Worm (Caenorhabditis elegans) whole organism, L1 larva: Measurements from ENCODE around the gene K08D12.3.

Experiments
- C04F5.9 ChIP-seq: sonication (generic microtip); optimal IDR thresholded peaks from 2 replicates; lab custom pipeline; 2016; ENCODE audit warnings: missing genetic modification characterization, missing compliant biosample characterization
- C16A3.4 ChIP-seq: fragments of 150-350 bp; optimal IDR thresholded peaks from 2 replicates; lab custom pipeline; 2014; ENCODE audit warnings: missing biosample characterization, missing genetic modification characterization
- F16B12.6 ChIP-seq: fragments of 150-350 bp; optimal IDR thresholded peaks from 2 replicates; lab custom pipeline; 2014; ENCODE audit warnings: missing biosample characterization, missing genetic modification characterization
- alr-1 ChIP-seq: fragments of 200-800 bp; sonication (Bioruptor generic); optimal IDR thresholded peaks from 2 replicates; lab custom pipeline; 2018; ENCODE audit warnings: borderline replicate concordance, mild to moderate bottlenecking, missing genetic modification characterization, missing compliant biosample characterization
- ama-1 ChIP-seq: fragments of 150-350 bp; optimal IDR thresholded peaks from 2 replicates; lab custom pipeline; 2014
- blmp-1 ChIP-seq: fragments of 150-350 bp; optimal IDR thresholded peaks from 2 replicates; lab custom pipeline; 2014; ENCODE audit warnings: missing biosample characterization, missing genetic modification characterization
- ceh-63 ChIP-seq: fragments of 200-800 bp; sonication (Bioruptor generic); optimal IDR thresholded peaks from 2 replicates; lab custom pipeline; 2018; ENCODE audit warnings: mild to moderate bottlenecking, missing genetic modification characterization, missing compliant biosample characterization
- ceh-82 ChIP-seq, 3 experiments: fragments of 150-350 bp in 1 of 3; sonication (generic microtip) in 2 of 3; optimal IDR thresholded peaks; 2 replicates each; lab custom pipeline; 2014 to 2017; ENCODE audit warnings: missing biosample characterization in 3 of 3, missing genetic modification characterization in 3 of 3
- ceh-88 ChIP-seq: fragments of 200-800 bp; sonication (Bioruptor generic); IDR thresholded peaks from 2 replicates; pipeline ENCODE4 v1.3.6; 2022; ENCODE audit warnings: missing genetic modification characterization, missing compliant biosample characterization
- ceh-90 ChIP-seq: sonication (generic microtip); optimal IDR thresholded peaks from 2 replicates; lab custom pipeline; 2016; ENCODE audit warnings: missing genetic modification characterization, missing compliant biosample characterization
- ces-1 ChIP-seq: fragments of 150-350 bp; optimal IDR thresholded peaks from 2 replicates; lab custom pipeline; 2014; ENCODE audit warnings: missing biosample characterization, missing genetic modification reagents, missing genetic modification characterization
- dpl-1 ChIP-seq, 3 experiments: fragments of 150-350 bp in 2 of 3; sonication (generic microtip) in 1 of 3; optimal IDR thresholded peaks; 2 replicates each; lab custom pipeline; 2014 to 2017; ENCODE audit warnings: missing biosample characterization in 3 of 3, missing genetic modification characterization in 3 of 3, missing genetic modification reagents in 3 of 3
- efl-1 ChIP-seq, 4 experiments: fragments of 150-350 bp; optimal IDR thresholded peaks in 3 of 4; peaks in 1 of 4; 1 replicate in 1 of 4; 2 replicates in 3 of 4; lab custom pipeline; 2014; ENCODE audit warnings: missing biosample characterization in 2 of 4, missing genetic modification characterization in 2 of 4, missing genetic modification reagents in 2 of 4
- efl-3 ChIP-seq: fragments of 200-800 bp; sonication (Bioruptor generic); optimal IDR thresholded peaks from 2 replicates; lab custom pipeline; 2018; ENCODE audit warnings: mild to moderate bottlenecking, missing genetic modification characterization, missing compliant biosample characterization
- egl-27 ChIP-seq, 2 experiments: fragments of 150-350 bp in 1 of 2; sonication (generic microtip); optimal IDR thresholded peaks; 3 replicates each; lab custom pipeline; 2017 to 2018; ENCODE audit warnings: missing biosample characterization in 2 of 2, missing genetic modification characterization in 2 of 2, missing genetic modification reagents in 2 of 2
- elt-3 ChIP-seq, 6 experiments: fragments of 150-350 bp in 1 of 6; sonication (generic microtip); optimal IDR thresholded peaks; 2 replicates each; lab custom pipeline; 2017 to 2018; ENCODE audit warnings: missing biosample characterization in 6 of 6, missing genetic modification characterization in 6 of 6, inconsistent platforms in 1 of 6
- fos-1 ChIP-seq: fragments of 150-350 bp; optimal IDR thresholded peaks from 2 replicates; lab custom pipeline; 2014; ENCODE audit warnings: missing biosample characterization, missing genetic modification characterization
- grh-1 ChIP-seq: fragments of 200-800 bp; sonication (Bioruptor generic); IDR thresholded peaks from 2 replicates; pipeline ENCODE4 v1.3.6; 2022; ENCODE audit warnings: missing genetic modification reagents, missing genetic modification characterization, missing compliant biosample characterization
- hlh-17 ChIP-seq: fragments of 200-800 bp; sonication (Bioruptor generic); optimal IDR thresholded peaks from 2 replicates; lab custom pipeline; 2018; ENCODE audit warnings: missing genetic modification characterization, mild to moderate bottlenecking, missing compliant biosample characterization, moderate library complexity, borderline replicate concordance
- irx-1 ChIP-seq: sonication (generic microtip); optimal IDR thresholded peaks from 2 replicates; lab custom pipeline; 2016; ENCODE audit warnings: missing genetic modification characterization, missing compliant biosample characterization
- jun-1 ChIP-seq: fragments of 150-350 bp; optimal IDR thresholded peaks from 2 replicates; lab custom pipeline; 2014; ENCODE audit warnings: missing biosample characterization, missing genetic modification reagents, missing genetic modification characterization
- lin-13 ChIP-seq: fragments of 150-350 bp; optimal IDR thresholded peaks from 2 replicates; lab custom pipeline; 2014; ENCODE audit warnings: missing biosample characterization, missing genetic modification reagents, missing genetic modification characterization
- lin-15B ChIP-seq: fragments of 150-350 bp; sonication (generic microtip); optimal IDR thresholded peaks from 3 replicates; lab custom pipeline; 2014; ENCODE audit warnings: missing biosample characterization, missing genetic modification characterization
- lin-39 ChIP-seq: fragments of 150-350 bp; optimal IDR thresholded peaks from 2 replicates; lab custom pipeline; 2014; ENCODE audit warnings: missing biosample characterization, missing genetic modification reagents, missing genetic modification characterization
- lir-3 ChIP-seq: sonication (generic microtip); optimal IDR thresholded peaks from 2 replicates; lab custom pipeline; 2016; ENCODE audit warnings: mild to moderate bottlenecking, missing genetic modification characterization, moderate library complexity, missing compliant biosample characterization; ENCODE audit not compliant: poor library complexity
- lsy-2 ChIP-seq, 2 experiments: fragments of 150-350 bp; optimal IDR thresholded peaks; 2 replicates each; lab custom pipeline; 2014; ENCODE audit warnings: missing biosample characterization in 2 of 2, missing genetic modification characterization in 2 of 2
- mab-9 ChIP-seq: fragments of 200-800 bp; sonication (Bioruptor generic); IDR thresholded peaks from 2 replicates; pipeline ENCODE4 v1.3.6; 2022; ENCODE audit warnings: missing genetic modification reagents, missing genetic modification characterization, missing compliant biosample characterization
- mdl-1 ChIP-seq, 2 experiments: fragments of 150-350 bp; optimal IDR thresholded peaks; 2 replicates each; lab custom pipeline; 2014 to 2017; ENCODE audit warnings: missing biosample characterization in 2 of 2, missing genetic modification characterization in 2 of 2, inconsistent platforms in 1 of 2
- mef-2 ChIP-seq: fragments of 150-350 bp; optimal IDR thresholded peaks from 2 replicates; lab custom pipeline; 2014; ENCODE audit warnings: missing biosample characterization, missing genetic modification characterization
- nhr-11 ChIP-seq: fragments of 150-350 bp; optimal IDR thresholded peaks from 2 replicates; lab custom pipeline; 2014; ENCODE audit warnings: missing biosample characterization, missing genetic modification characterization
- nhr-12 ChIP-seq: sonication (generic microtip); optimal IDR thresholded peaks from 2 replicates; lab custom pipeline; 2017; ENCODE audit warnings: missing biosample characterization, missing genetic modification characterization
- nhr-237 ChIP-seq: fragments of 150-350 bp; optimal IDR thresholded peaks from 2 replicates; lab custom pipeline; 2014; ENCODE audit warnings: missing biosample characterization, missing genetic modification characterization
- nhr-28 ChIP-seq: fragments of 150-350 bp; optimal IDR thresholded peaks from 2 replicates; lab custom pipeline; 2014; ENCODE audit warnings: missing biosample characterization, missing genetic modification characterization
- nhr-47 ChIP-seq: sonication (generic microtip); optimal IDR thresholded peaks from 2 replicates; lab custom pipeline; 2016; ENCODE audit warnings: mild to moderate bottlenecking, missing genetic modification characterization, moderate library complexity, missing compliant biosample characterization
- nhr-76 ChIP-seq: sonication (generic microtip); optimal IDR thresholded peaks from 2 replicates; lab custom pipeline; 2017; ENCODE audit warnings: missing biosample characterization, missing genetic modification characterization
- nhr-85 ChIP-seq: sonication (generic microtip); peaks from one replicate; lab custom pipeline; 2016; ENCODE audit warnings: missing genetic modification characterization, inconsistent platforms, missing compliant biosample characterization
- nhr-90 ChIP-seq: sonication (generic microtip); optimal IDR thresholded peaks from 2 replicates; lab custom pipeline; 2016; ENCODE audit warnings: mild to moderate bottlenecking, missing genetic modification characterization, missing compliant biosample characterization; ENCODE audit not compliant: poor library complexity
- pax-3 ChIP-seq: fragments of 200-800 bp; sonication (Bioruptor generic); optimal IDR thresholded peaks from 2 replicates; lab custom pipeline; 2018; ENCODE audit warnings: mild to moderate bottlenecking, missing genetic modification characterization, moderate library complexity, missing compliant biosample characterization
- pqm-1 ChIP-seq: sonication (generic microtip); optimal IDR thresholded peaks from 3 replicates; lab custom pipeline; 2017; ENCODE audit warnings: missing biosample characterization, missing genetic modification characterization
- skn-1 ChIP-seq: fragments of 150-350 bp; optimal IDR thresholded peaks from 2 replicates; lab custom pipeline; 2014; ENCODE audit warnings: missing biosample characterization, missing genetic modification characterization
- snu-23 ChIP-seq: sonication (generic microtip); optimal IDR thresholded peaks from 2 replicates; lab custom pipeline; 2016; ENCODE audit warnings: missing genetic modification characterization, missing compliant biosample characterization
- sox-4 ChIP-seq: sonication (generic microtip); optimal IDR thresholded peaks from 2 replicates; lab custom pipeline; 2016; ENCODE audit warnings: missing genetic modification characterization, missing compliant biosample characterization
- sptf-1 ChIP-seq: fragments of 150-350 bp; optimal IDR thresholded peaks from 2 replicates; lab custom pipeline; 2014; ENCODE audit warnings: missing biosample characterization, missing genetic modification characterization
- swsn-7 ChIP-seq: sonication (generic microtip); optimal IDR thresholded peaks from 2 replicates; lab custom pipeline; 2016; ENCODE audit warnings: missing genetic modification characterization, missing compliant biosample characterization
- tbx-2 ChIP-seq: sonication (generic microtip); optimal IDR thresholded peaks from 2 replicates; lab custom pipeline; 2016; ENCODE audit warnings: missing genetic modification characterization, missing compliant biosample characterization
- tlp-1 ChIP-seq: fragments of 150-350 bp; optimal IDR thresholded peaks from 2 replicates; lab custom pipeline; 2014; ENCODE audit warnings: missing biosample characterization, missing genetic modification characterization
- unc-130 ChIP-seq: fragments of 150-350 bp; optimal IDR thresholded peaks from 2 replicates; lab custom pipeline; 2017; ENCODE audit warnings: missing biosample characterization, missing genetic modification characterization, inconsistent platforms
- unc-30 ChIP-seq: sonication (generic microtip); optimal IDR thresholded peaks from 2 replicates; lab custom pipeline; 2017; ENCODE audit warnings: missing biosample characterization, missing genetic modification characterization
- unc-86 ChIP-seq: sonication (generic microtip); optimal IDR thresholded peaks from 2 replicates; lab custom pipeline; 2016; ENCODE audit warnings: missing genetic modification characterization, missing compliant biosample characterization
- xbp-1 ChIP-seq: sonication (generic microtip); optimal IDR thresholded peaks from 2 replicates; lab custom pipeline; 2016; ENCODE audit warnings: missing genetic modification characterization, missing compliant biosample characterization
- ztf-11 ChIP-seq, 2 experiments: sonication (generic microtip); optimal IDR thresholded peaks; 2 replicates each; lab custom pipeline; 2016 to 2017; ENCODE audit warnings: missing genetic modification characterization in 2 of 2, missing biosample characterization in 1 of 2, missing compliant biosample characterization in 1 of 2
- ztf-4 ChIP-seq: fragments of 150-350 bp; optimal IDR thresholded peaks from 2 replicates; lab custom pipeline; 2014; ENCODE audit warnings: missing biosample characterization, missing genetic modification characterization

Gene K08D12.3

DNA sequence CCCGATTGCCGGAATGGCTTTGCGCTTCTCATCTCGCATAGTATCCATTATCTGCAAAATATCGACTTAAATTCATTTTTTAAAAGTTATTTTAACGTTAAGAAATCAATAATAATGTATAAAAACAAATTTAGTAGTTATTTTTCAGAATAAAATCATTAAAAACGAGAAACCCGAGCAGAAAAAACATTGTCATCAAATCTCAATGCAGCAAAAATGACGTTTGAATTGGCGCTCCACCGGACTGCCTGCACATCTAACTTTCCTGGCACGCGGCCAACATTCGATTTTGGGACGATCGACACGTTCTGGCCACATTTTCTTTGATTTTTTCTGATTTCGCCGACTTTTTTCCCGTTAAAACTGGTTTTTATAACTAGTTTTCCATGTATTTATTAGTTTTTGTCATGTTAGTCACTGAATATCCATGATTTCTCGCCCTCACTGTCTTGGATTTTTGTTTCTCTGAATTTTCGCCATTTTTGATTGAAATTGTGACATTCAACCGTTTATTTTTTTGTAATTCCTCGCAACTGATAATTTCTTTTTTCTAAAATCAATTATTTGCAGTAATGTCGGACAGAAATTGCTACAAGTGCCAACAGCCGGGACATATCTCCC lies at the start of gene K08D12.3, which contains the start of gene pbs-1:
Gene K08D12.3, plus strand, starts transcription at position 571 of the 621 bp plus-strand sequence.
Gene pbs-1, minus strand, starts transcription at position 51 of the 621 bp plus-strand sequence.
- TF ChIP-seq unc-130, result peak; percentile 74
- peak; percentile 66 for TF ChIP-seq ztf-4
- peak; percentile 73 for TF ChIP-seq lin-39 (tag; lab: Kevin White, UChicago)
- peak; percentile 61 for TF ChIP-seq pax-3 (tag; lab: Kevin White, UChicago)
- no peak for TF ChIP-seq sox-4 (tag; lab: Kevin White, UChicago)
- peak; percentile 82 for TF ChIP-seq xbp-1
- peak; percentile 72 for TF ChIP-seq blmp-1 (tag; lab: Kevin White, UChicago)
- TF ChIP-seq ceh-82 (tag; optimal IDR thresholded peaks at IDR 0.05; lab: Kevin White, UChicago), result peak; percentile 74 to 84 (median 77)
- no peak for TF ChIP-seq ceh-90 (tag; lab: Kevin White, UChicago)
- peak; percentile 89 to 93 (median 92) for TF ChIP-seq dpl-1 (GFP tag; optimal IDR thresholded peaks at IDR 0.05; lab: Kevin White, UChicago)
- TF ChIP-seq lin-15B (tag; lab: Kevin White, UChicago), result peak; percentile 78
- peak; percentile 55 for TF ChIP-seq lir-3 (tag; lab: Kevin White, UChicago)
- TF ChIP-seq mef-2, result no peak
- peak; percentile 80 for TF ChIP-seq grh-1 (GFP tag; lab: Robert Waterston, UW)
- 0 out of 2 replicates have a peak, but pooled peaks have one; percentile 8 for TF ChIP-seq mab-9
- peak; percentile 87 for TF ChIP-seq snu-23 (GFP tag; lab: Kevin White, UChicago)
- peak; percentile 39 for TF ChIP-seq F16B12.6
- no peak for TF ChIP-seq unc-30 (tag; lab: Kevin White, UChicago)
- TF ChIP-seq efl-3 (GFP tag; lab: Kevin White, UChicago), result no peak
- TF ChIP-seq jun-1 (tag; lab: Kevin White, UChicago), result peak; percentile 66
- TF ChIP-seq ces-1 (GFP tag; lab: Kevin White, UChicago), result no peak
- peak; percentile 90 for TF ChIP-seq nhr-85 (tag; lab: Kevin White, UChicago)
- no peak for TF ChIP-seq ama-1
- no peak for TF ChIP-seq hlh-17
- peak; percentile 50 for TF ChIP-seq nhr-11 (tag; lab: Kevin White, UChicago)
- TF ChIP-seq irx-1 (tag; lab: Kevin White, UChicago), result peak; percentile 42
- peak; percentile 87 for TF ChIP-seq lin-13 (GFP tag; lab: Kevin White, UChicago)
- peak; percentile 85 for TF ChIP-seq C16A3.4 (tag; lab: Kevin White, UChicago)
- peak; percentile 41; the same call in 1 of the 2 replicates for TF ChIP-seq ceh-88 (GFP tag; lab: Robert Waterston, UW)
- TF ChIP-seq nhr-237 (tag; lab: Kevin White, UChicago), result no peak
- no peak for TF ChIP-seq nhr-12 (tag; lab: Kevin White, UChicago)
- no peak for TF ChIP-seq ceh-63 (GFP tag; lab: Kevin White, UChicago)
- TF ChIP-seq mdl-1 (tag; optimal IDR thresholded peaks at IDR 0.05; lab: Kevin White, UChicago), result peak in 1 of 2 experiments; percentile 80
- TF ChIP-seq sptf-1, result no peak
- no peak for TF ChIP-seq tlp-1 (tag; lab: Kevin White, UChicago)
- peak; percentile 88 to 94 for TF ChIP-seq lsy-2 (tag; optimal IDR thresholded peaks at IDR 0.05; lab: Kevin White, UChicago)
- TF ChIP-seq fos-1, result peak; percentile 31
- peak; percentile 80 for TF ChIP-seq tbx-2
- TF ChIP-seq efl-1 (optimal IDR thresholded peaks at IDR 0.05; lab: Kevin White, UChicago), result peak; percentile 70 to 93
- TF ChIP-seq efl-1 (GFP tag; optimal IDR thresholded peaks at IDR 0.05 in 1 of 2; lab: Kevin White, UChicago), result peak; percentile 92 to 99
- TF ChIP-seq swsn-7 (tag; lab: Kevin White, UChicago), result peak; percentile 84
- peak in 4 of 6 experiments; percentile 39 to 81 (median 48) for TF ChIP-seq elt-3 (tag; optimal IDR thresholded peaks at IDR 0.05; lab: Kevin White, UChicago)
- TF ChIP-seq ztf-11 (tag; optimal IDR thresholded peaks at IDR 0.05; lab: Kevin White, UChicago), result no peak
- no peak for TF ChIP-seq nhr-28 (tag; lab: Kevin White, UChicago)
- no peak for TF ChIP-seq nhr-76 (tag; lab: Kevin White, UChicago)
- peak; percentile 87 for TF ChIP-seq nhr-47 (tag; lab: Kevin White, UChicago)
- peak; percentile 84 for TF ChIP-seq nhr-90 (tag; lab: Kevin White, UChicago)
- no peak for TF ChIP-seq alr-1 (tag; lab: Kevin White, UChicago)
- TF ChIP-seq skn-1 (tag; lab: Kevin White, UChicago), result peak; percentile 98
- TF ChIP-seq egl-27 (tag; optimal IDR thresholded peaks at IDR 0.05; lab: Kevin White, UChicago), result no peak
- no peak for TF ChIP-seq C04F5.9 (tag; lab: Kevin White, UChicago)
- TF ChIP-seq pqm-1 (tag; lab: Kevin White, UChicago), result no peak
- TF ChIP-seq unc-86, result peak; percentile 71
